Fruit fly (Drosophila melanogaster) whole organism, embryonic: ENCODE measurements around the gene mib2.
A peak's percentile ranks its signal among the peaks of the same experiment; 100 is the strongest.

Experiments used
- ATbp ChIP-seq: fragments of 200-800 bp; sonication (Bioruptor generic); optimal IDR thresholded peaks from 2 replicates; lab custom pipeline; 2017; ENCODE audit warnings: missing biosample characterization, mild to moderate bottlenecking, missing genetic modification characterization, missing genetic modification reagents
- Asciz ChIP-seq: fragments of 200-800 bp; sonication (Bioruptor generic); optimal IDR thresholded peaks from 2 replicates; lab custom pipeline; 2017; ENCODE audit warnings: missing biosample characterization, mild to moderate bottlenecking, missing genetic modification characterization, missing genetic modification reagents
- Bgb ChIP-seq: fragments of 200-800 bp; sonication (Bioruptor generic); IDR thresholded peaks from 2 replicates; pipeline ENCODE4 v1.3.6; 2022; ENCODE audit warnings: missing biosample characterization, missing genetic modification characterization; ENCODE audit not compliant: partially characterized antibody
- BtbVII ChIP-seq: fragments of 200-800 bp; sonication (Bioruptor generic); optimal IDR thresholded peaks from 3 replicates; lab custom pipeline; 2017; ENCODE audit warnings: missing biosample characterization, mild to moderate bottlenecking, missing genetic modification characterization
- CG12219 ChIP-seq: fragments of 200-800 bp; sonication (Bioruptor generic); optimal IDR thresholded peaks from 3 replicates; lab custom pipeline; 2018; ENCODE audit warnings: missing biosample characterization, mild to moderate bottlenecking, missing genetic modification characterization
- CG12769 ChIP-seq: fragments of 200-800 bp; sonication (Bioruptor generic); optimal IDR thresholded peaks from 2 replicates; lab custom pipeline; 2019; ENCODE audit warnings: missing biosample characterization, mild to moderate bottlenecking, missing genetic modification characterization, moderate library complexity
- CG13775 ChIP-seq: fragments of 200-800 bp; sonication (Bioruptor generic); optimal IDR thresholded peaks from 3 replicates; lab custom pipeline; 2017; ENCODE audit warnings: missing biosample characterization, mild to moderate bottlenecking, missing genetic modification characterization
- CG14014 ChIP-seq: fragments of 200-800 bp; sonication (Bioruptor generic); IDR thresholded peaks from 2 replicates; pipeline ENCODE4 v1.3.6; 2022; ENCODE audit warnings: missing biosample characterization, missing genetic modification characterization
- CG14965 ChIP-seq: fragments of 200-800 bp; sonication (Bioruptor generic); optimal IDR thresholded peaks from 2 replicates; lab custom pipeline; 2016; ENCODE audit warnings: missing biosample characterization, missing genetic modification characterization, borderline replicate concordance
- CG15073 ChIP-seq: fragments of 200-800 bp; sonication (Bioruptor generic); optimal IDR thresholded peaks from 2 replicates; lab custom pipeline; 2016; ENCODE audit warnings: missing biosample characterization, missing genetic modification characterization
- CG15269 ChIP-seq: fragments of 200-800 bp; sonication (Bioruptor generic); optimal IDR thresholded peaks from 2 replicates; lab custom pipeline; 2018; ENCODE audit warnings: missing biosample characterization, mild to moderate bottlenecking, missing genetic modification characterization, moderate library complexity
- CG1529 ChIP-seq: fragments of 200-800 bp; sonication (Bioruptor generic); optimal IDR thresholded peaks from 3 replicates; lab custom pipeline; 2018; ENCODE audit warnings: missing biosample characterization, missing genetic modification characterization
- CG17361 ChIP-seq: fragments of 200-800 bp; sonication (Bioruptor generic); IDR thresholded peaks from 3 replicates; pipeline ENCODE4 v1.3.6; 2022; ENCODE audit warnings: missing biosample characterization, missing genetic modification characterization
- CG2129 ChIP-seq: fragments of 200-800 bp; sonication (Bioruptor generic); IDR thresholded peaks from 2 replicates; pipeline ENCODE4 v1.3.6; 2022; ENCODE audit warnings: missing biosample characterization, missing genetic modification characterization; ENCODE audit not compliant: partially characterized antibody
- CG2202 ChIP-seq: fragments of 200-800 bp; sonication (Bioruptor generic); optimal IDR thresholded peaks from 2 replicates; lab custom pipeline; 2018; ENCODE audit warnings: missing biosample characterization, mild to moderate bottlenecking, missing genetic modification characterization
- CG31224 ChIP-seq: fragments of 200-800 bp; sonication (Bioruptor generic); IDR thresholded peaks from 2 replicates; pipeline ENCODE4 v1.3.6; 2022; ENCODE audit warnings: missing biosample characterization, missing genetic modification characterization
- CG4707 ChIP-seq: fragments of 200-800 bp; sonication (Bioruptor generic); optimal IDR thresholded peaks from 2 replicates; lab custom pipeline; 2018; ENCODE audit warnings: missing biosample characterization, mild to moderate bottlenecking, missing genetic modification characterization, moderate library complexity
- CG7372 ChIP-seq: fragments of 200-800 bp; sonication (Bioruptor generic); IDR thresholded peaks from 2 replicates; pipeline ENCODE4 v1.3.6; 2022; ENCODE audit warnings: missing biosample characterization, missing genetic modification characterization
- CG8281 ChIP-seq: fragments of 200-800 bp; sonication (Bioruptor generic); optimal IDR thresholded peaks from 2 replicates; lab custom pipeline; 2018; ENCODE audit warnings: missing biosample characterization, mild to moderate bottlenecking, missing genetic modification characterization, moderate library complexity
- CG8388 ChIP-seq: fragments of 200-800 bp; sonication (Bioruptor generic); optimal IDR thresholded peaks from 2 replicates; lab custom pipeline; 2019; ENCODE audit warnings: missing biosample characterization, mild to moderate bottlenecking, missing genetic modification characterization, moderate library complexity
- CG8944 ChIP-seq: fragments of 200-800 bp; sonication (Bioruptor generic); optimal IDR thresholded peaks from 3 replicates; lab custom pipeline; 2016; ENCODE audit warnings: missing biosample characterization, missing genetic modification characterization
- CG9797 ChIP-seq: fragments of 200-800 bp; sonication (Bioruptor generic); optimal IDR thresholded peaks from 3 replicates; lab custom pipeline; 2018; ENCODE audit warnings: missing biosample characterization, mild to moderate bottlenecking, missing genetic modification characterization
- CG9932 ChIP-seq: fragments of 200-800 bp; sonication (Bioruptor generic); IDR thresholded peaks from 2 replicates; pipeline ENCODE4 v1.3.6; 2022; ENCODE audit warnings: missing biosample characterization, missing genetic modification characterization
- Dp ChIP-seq: fragments of 200-800 bp; sonication (Bioruptor generic); optimal IDR thresholded peaks from 2 replicates; lab custom pipeline; 2018; ENCODE audit warnings: missing biosample characterization, mild to moderate bottlenecking, missing genetic modification characterization, moderate library complexity
- Ets65A ChIP-seq: fragments of 200-800 bp; sonication (Bioruptor generic); peaks from one replicate; lab custom pipeline; 2016; ENCODE audit warnings: missing biosample characterization, missing genetic modification characterization
- H2.0 ChIP-seq: fragments of 200-800 bp; sonication (Bioruptor generic); IDR thresholded peaks from 2 replicates; pipeline ENCODE4 v1.3.6; 2022; ENCODE audit warnings: missing biosample characterization, missing genetic modification characterization
- HLH3B ChIP-seq: fragments of 200-800 bp; sonication (Bioruptor generic); IDR thresholded peaks from 2 replicates; pipeline ENCODE4 v1.3.6; 2022; ENCODE audit warnings: missing biosample characterization, missing genetic modification characterization
- HmgZ ChIP-seq: fragments of 200-800 bp; sonication (Bioruptor generic); optimal IDR thresholded peaks from 2 replicates; lab custom pipeline; 2018; ENCODE audit warnings: missing biosample characterization, mild to moderate bottlenecking, missing genetic modification characterization
- Hr51 ChIP-seq, 2 experiments: fragments of 200-800 bp; sonication (Bioruptor generic); optimal IDR thresholded peaks; 2 replicates in 1 of 2; 3 replicates in 1 of 2; lab custom pipeline; 2016 to 2018; ENCODE audit warnings: missing biosample characterization in 2 of 2, missing genetic modification characterization in 2 of 2, mild to moderate bottlenecking in 1 of 2, moderate library complexity in 1 of 2
- Meics ChIP-seq: fragments of 200-800 bp; sonication (Bioruptor generic); optimal IDR thresholded peaks from 2 replicates; lab custom pipeline; 2017; ENCODE audit warnings: missing biosample characterization, mild to moderate bottlenecking, missing genetic modification characterization
- Poxn ChIP-seq: fragments of 200-800 bp; sonication (Bioruptor generic); IDR thresholded peaks from 2 replicates; pipeline ENCODE4 v1.3.6; 2022; ENCODE audit warnings: missing biosample characterization, missing genetic modification characterization
- Side ChIP-seq: fragments of 200-800 bp; sonication (Bioruptor generic); optimal IDR thresholded peaks from 2 replicates; lab custom pipeline; 2016; ENCODE audit warnings: missing biosample characterization, missing genetic modification characterization
- Taf1 ChIP-seq: fragments of 200-800 bp; sonication (Bioruptor generic); IDR thresholded peaks from 2 replicates; pipeline ENCODE4 v1.3.6; 2022; ENCODE audit warnings: missing biosample characterization, missing genetic modification characterization
- Tbp ChIP-seq: fragments of >200 bp; optimal IDR thresholded peaks from 2 replicates; lab custom pipeline; 2018; ENCODE audit warnings: missing biosample characterization, missing genetic modification characterization
- abd-A ChIP-seq: fragments of 200-800 bp; sonication (Bioruptor generic); optimal IDR thresholded peaks from 3 replicates; lab custom pipeline; 2019; ENCODE audit warnings: missing biosample characterization, mild to moderate bottlenecking, missing genetic modification characterization, moderate library complexity
- bowl ChIP-seq: fragments of 200-800 bp; sonication (Bioruptor generic); IDR thresholded peaks from 2 replicates; pipeline ENCODE4 v1.3.6; 2022; ENCODE audit warnings: missing biosample characterization, missing genetic modification characterization
- btn ChIP-seq: fragments of 200-800 bp; sonication (Bioruptor generic); optimal IDR thresholded peaks from 2 replicates; lab custom pipeline; 2016; ENCODE audit warnings: missing biosample characterization, missing genetic modification characterization
- caup ChIP-seq: fragments of 200-800 bp; sonication (Bioruptor generic); optimal IDR thresholded peaks from 3 replicates; lab custom pipeline; 2017; ENCODE audit warnings: missing biosample characterization, mild to moderate bottlenecking, missing genetic modification characterization, moderate library complexity; ENCODE audit not compliant: severe bottlenecking
- dati ChIP-seq: fragments of 200-800 bp; sonication (Bioruptor generic); IDR thresholded peaks from 2 replicates; pipeline ENCODE4 v1.3.6; 2022; ENCODE audit warnings: missing biosample characterization, missing genetic modification characterization
- dmrt11E ChIP-seq: fragments of 200-800 bp; sonication (Bioruptor generic); optimal IDR thresholded peaks from 3 replicates; lab custom pipeline; 2018; ENCODE audit warnings: missing biosample characterization, mild to moderate bottlenecking, missing genetic modification characterization, moderate library complexity
- gcm2 ChIP-seq: fragments of 200-800 bp; sonication (Bioruptor generic); optimal IDR thresholded peaks from 2 replicates; lab custom pipeline; 2016; ENCODE audit warnings: missing biosample characterization, missing genetic modification characterization
- grn ChIP-seq: fragments of 200-800 bp; sonication (Bioruptor generic); optimal IDR thresholded peaks from 3 replicates; lab custom pipeline; 2017; ENCODE audit warnings: missing biosample characterization, missing genetic modification characterization
- jing ChIP-seq: fragments of 200-800 bp; sonication (Bioruptor generic); optimal IDR thresholded peaks from 2 replicates; lab custom pipeline; 2018; ENCODE audit warnings: missing biosample characterization, mild to moderate bottlenecking, missing genetic modification characterization
- lbe ChIP-seq: fragments of 200-800 bp; sonication (Bioruptor generic); optimal IDR thresholded peaks from 2 replicates; lab custom pipeline; 2016; ENCODE audit warnings: missing biosample characterization, mild to moderate bottlenecking, missing genetic modification characterization
- lilli ChIP-seq: fragments of 200-800 bp; sonication (Bioruptor generic); optimal IDR thresholded peaks from 3 replicates; lab custom pipeline; 2016; ENCODE audit warnings: missing biosample characterization, missing genetic modification characterization
- nerfin-2 ChIP-seq: fragments of 200-800 bp; sonication (Bioruptor generic); IDR thresholded peaks from 2 replicates; pipeline ENCODE4 v1.3.6; 2022; ENCODE audit warnings: missing biosample characterization, missing genetic modification characterization; ENCODE audit not compliant: partially characterized antibody
- pb ChIP-seq: fragments of 200-800 bp; sonication (Bioruptor generic); optimal IDR thresholded peaks from 3 replicates; lab custom pipeline; 2016; ENCODE audit warnings: missing biosample characterization, missing genetic modification characterization
- pfk ChIP-seq: fragments of 200-800 bp; sonication (Bioruptor generic); optimal IDR thresholded peaks from 2 replicates; lab custom pipeline; 2018; ENCODE audit warnings: missing biosample characterization, mild to moderate bottlenecking, missing genetic modification characterization, moderate library complexity
- twi ChIP-seq: fragments of 200-800 bp; optimal IDR thresholded peaks from 2 replicates; lab custom pipeline; 2019; ENCODE audit warnings: missing biosample characterization, mild to moderate bottlenecking, missing genetic modification characterization, moderate library complexity
- vvl ChIP-seq: fragments of 200-800 bp; sonication (Bioruptor generic); IDR thresholded peaks from 2 replicates; pipeline ENCODE4 v1.3.6; 2022; ENCODE audit warnings: missing biosample characterization, missing genetic modification characterization

The mib2 gene

dm6 chr2L:19051534-19052100 lies 17.4 kb downstream of the mib2 start, which contains the start of gene Rpn3 (continued):
- TF ChIP-seq Bgb (GFP tag; lab: Robert Waterston, UW) = peak; percentile 40; the same call in 1 of the 2 replicates
- TF ChIP-seq CG8281 = no peak
- no peak for TF ChIP-seq Asciz (GFP tag; lab: Kevin White, UChicago)
- TF ChIP-seq CG14965 (GFP tag; lab: Kevin White, UChicago) = no peak
- no peak for TF ChIP-seq CG4707
- TF ChIP-seq CG1529 = peak; percentile 37
- peak; percentile 80 for TF ChIP-seq CG8944 (GFP tag; lab: Kevin White, UChicago)
- peak; percentile 50 for TF ChIP-seq twi (tag; lab: Kevin White, UChicago)
- peak; percentile 74 to 82 for TF ChIP-seq Hr51 (GFP tag; optimal IDR thresholded peaks at IDR 0.05; lab: Kevin White, UChicago)
- no peak for TF ChIP-seq pfk (GFP tag; lab: Kevin White, UChicago)
- peak; percentile 93 for TF ChIP-seq Ets65A (GFP tag; lab: Kevin White, UChicago)
- no peak for TF ChIP-seq Tbp (GFP tag; lab: Kevin White, UChicago)
- no peak for TF ChIP-seq ATbp (GFP tag; lab: Kevin White, UChicago)
- TF ChIP-seq CG8388 (GFP tag; lab: Kevin White, UChicago) = peak; percentile 78
- TF ChIP-seq bowl = no peak
- peak; percentile 82 for TF ChIP-seq dmrt11E
- peak; percentile 86 for TF ChIP-seq lbe (GFP tag; lab: Kevin White, UChicago)
- no peak for TF ChIP-seq abd-A
- TF ChIP-seq CG14014 (GFP tag; lab: Robert Waterston, UW) = peak; percentile 82
- TF ChIP-seq pb (GFP tag; lab: Kevin White, UChicago) = peak; percentile 22
- peak; percentile 28; the same call in 1 of the 2 replicates for TF ChIP-seq CG2129 (GFP tag; lab: Robert Waterston, UW)
- TF ChIP-seq CG17361 (GFP tag; lab: Robert Waterston, UW) = peak; percentile 83
- peak; percentile 91 for TF ChIP-seq lilli (GFP tag; lab: Kevin White, UChicago)
- TF ChIP-seq CG9932 (GFP tag; lab: Robert Waterston, UW) = peak; percentile 88
- peak; percentile 29 for TF ChIP-seq btn (GFP tag; lab: Kevin White, UChicago)
- peak; percentile 83 for TF ChIP-seq Side (GFP tag; lab: Kevin White, UChicago)
- peak; percentile 87 for TF ChIP-seq H2.0 (GFP tag; lab: Robert Waterston, UW)
- TF ChIP-seq vvl (GFP tag; lab: Robert Waterston, UW) = peak; percentile 95
- no peak for TF ChIP-seq CG12769 (tag; lab: Kevin White, UChicago)
- TF ChIP-seq CG13775 = peak; percentile 87
- peak; percentile 76 for TF ChIP-seq Meics (GFP tag; lab: Kevin White, UChicago)
- peak; percentile 46 for TF ChIP-seq CG15073 (GFP tag; lab: Kevin White, UChicago)
- peak; percentile 47 for TF ChIP-seq gcm2 (GFP tag; lab: Kevin White, UChicago)
- TF ChIP-seq jing (GFP tag; lab: Kevin White, UChicago) = no peak
- TF ChIP-seq CG31224 (GFP tag; lab: Robert Waterston, UW) = peak; percentile 78
- TF ChIP-seq HLH3B = peak; percentile 82
- peak; percentile 63 for TF ChIP-seq CG12219 (GFP tag; lab: Kevin White, UChicago)
- TF ChIP-seq Poxn (GFP tag; lab: Robert Waterston, UW) = peak; percentile 10; the same call in 1 of the 2 replicates
- TF ChIP-seq grn (GFP tag; lab: Kevin White, UChicago) = no peak
- peak; percentile 73 for TF ChIP-seq caup (GFP tag; lab: Kevin White, UChicago)
- TF ChIP-seq nerfin-2 (GFP tag; lab: Robert Waterston, UW) = peak; percentile 75
- peak; percentile 86 for TF ChIP-seq HmgZ (tag; lab: Kevin White, UChicago)
- TF ChIP-seq dati (GFP tag; lab: Robert Waterston, UW) = peak; percentile 65
- TF ChIP-seq BtbVII = peak; percentile 38
- TF ChIP-seq CG15269 (tag; lab: Kevin White, UChicago) = peak; percentile 78
- TF ChIP-seq Dp (GFP tag; lab: Kevin White, UChicago) = peak; percentile 10
- TF ChIP-seq CG7372 (GFP tag; lab: Robert Waterston, UW) = peak; percentile 53; the same call in 1 of the 2 replicates
- TF ChIP-seq CG2202 (tag; lab: Kevin White, UChicago) = peak; percentile 62
- peak; percentile 50; the same call in 1 of the 2 replicates for TF ChIP-seq Taf1 (GFP tag; lab: Robert Waterston, UW)
- TF ChIP-seq CG9797 = no peak
